Worm (Caenorhabditis elegans) whole organism, L4/young adult: ENCODE data around the gene uda-1.

ENCODE experiments used
- W03F9.2 ChIP-seq: fragments of 150-350 bp; optimal IDR thresholded peaks from 2 replicates; lab custom pipeline; 2014; ENCODE audit warnings: missing biosample characterization, missing genetic modification characterization
- dao-5 ChIP-seq: sonication (generic microtip); optimal IDR thresholded peaks from 2 replicates; lab custom pipeline; 2016; ENCODE audit warnings: missing genotype, missing genetic modification characterization, moderate library complexity, missing compliant biosample characterization
- him-1 ChIP-seq: sonication (generic microtip); optimal IDR thresholded peaks from 2 replicates; lab custom pipeline; 2016; ENCODE audit warnings: missing genotype, missing genetic modification reagents, missing genetic modification characterization, missing compliant biosample characterization

DNA sequence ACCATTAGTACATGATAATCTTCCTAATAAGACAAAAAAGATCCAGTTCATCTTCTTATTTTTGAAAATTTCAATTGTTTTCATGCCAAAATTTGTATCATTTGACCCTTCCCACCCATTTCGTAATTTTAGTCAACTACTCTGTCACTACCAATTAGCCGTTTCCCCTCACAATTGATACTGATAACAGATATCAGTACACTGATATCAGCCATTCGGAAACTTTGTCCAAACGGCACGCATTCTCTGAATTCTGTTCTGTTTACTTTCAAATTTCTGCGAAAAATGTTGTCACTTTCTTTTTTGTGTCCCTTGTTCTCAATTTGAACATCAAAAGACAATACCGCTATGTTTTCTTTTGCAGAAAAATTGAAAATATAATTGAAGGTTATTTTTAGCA is 8.1 kb downstream of the uda-1 start:
- no peak for TF ChIP-seq him-1
- no peak for TF ChIP-seq W03F9.2 (tag; lab: Kevin White, UChicago)
- TF ChIP-seq dao-5 = no peak
